Worm (Caenorhabditis elegans) whole organism, mixed stage, embryonic: ENCODE data around the gene Y32B12B.8.
"Not testable (repeated sequence)": the region's sequence is repeated elsewhere in the genome, so short reads cannot be mapped to it uniquely, and the experiment has no call there.

Experiments used
- M03D4.4 ChIP-seq: sonication (generic microtip); optimal IDR thresholded peaks from 2 replicates; lab custom pipeline; 2017; ENCODE audit warnings: mild to moderate bottlenecking, missing genetic modification characterization, missing compliant biosample characterization
- bed-3 ChIP-seq: fragments of 200-800 bp; sonication (Bioruptor generic); optimal IDR thresholded peaks from 3 replicates; lab custom pipeline; 2018; ENCODE audit warnings: mild to moderate bottlenecking, missing genetic modification characterization, moderate library complexity, missing compliant biosample characterization
- blmp-1 ChIP-seq: fragments of 150-350 bp; optimal IDR thresholded peaks from 2 replicates; lab custom pipeline; 2014; ENCODE audit warnings: missing biosample characterization, missing genetic modification characterization
- ceh-39 ChIP-seq: fragments of 150-350 bp; optimal IDR thresholded peaks from 2 replicates; lab custom pipeline; 2014; ENCODE audit warnings: missing biosample characterization, missing genetic modification characterization
- ceh-83 ChIP-seq: fragments of 200-800 bp; sonication (Bioruptor generic); optimal IDR thresholded peaks from 2 replicates; lab custom pipeline; 2018; ENCODE audit warnings: mild to moderate bottlenecking, missing genetic modification characterization, missing compliant biosample characterization
- ces-1 ChIP-seq: fragments of 150-350 bp; optimal IDR thresholded peaks from 2 replicates; lab custom pipeline; 2014; ENCODE audit warnings: missing biosample characterization, missing genetic modification reagents, missing genetic modification characterization
- cnd-1 ChIP-seq: fragments of 200-800 bp; sonication (Bioruptor generic); optimal IDR thresholded peaks from 2 replicates; lab custom pipeline; 2018; ENCODE audit warnings: mild to moderate bottlenecking, missing genetic modification characterization, missing compliant biosample characterization
- drap-1 ChIP-seq: fragments of 200-800 bp; sonication (Bioruptor generic); optimal IDR thresholded peaks from 3 replicates; lab custom pipeline; 2018; ENCODE audit warnings: mild to moderate bottlenecking, missing genetic modification characterization, missing compliant biosample characterization
- elt-3 ChIP-seq: fragments of 150-350 bp; optimal IDR thresholded peaks from 2 replicates; lab custom pipeline; 2014; ENCODE audit warnings: missing biosample characterization, missing genetic modification characterization
- flh-1 ChIP-seq: fragments of 200-800 bp; sonication (Bioruptor generic); optimal IDR thresholded peaks from 2 replicates; lab custom pipeline; 2018; ENCODE audit warnings: mild to moderate bottlenecking, missing genetic modification characterization, moderate library complexity, missing compliant biosample characterization
- ham-2 ChIP-seq: fragments of 200-800 bp; sonication (Bioruptor generic); optimal IDR thresholded peaks from 2 replicates; lab custom pipeline; 2018; ENCODE audit warnings: mild to moderate bottlenecking, missing genetic modification characterization, missing compliant biosample characterization
- hlh-1 ChIP-seq: fragments of 150-350 bp; optimal IDR thresholded peaks from 2 replicates; lab custom pipeline; 2014; ENCODE audit warnings: missing biosample characterization, missing genetic modification reagents, missing genetic modification characterization
- lin-13 ChIP-seq: fragments of 150-350 bp; optimal IDR thresholded peaks from 2 replicates; lab custom pipeline; 2014; ENCODE audit warnings: missing biosample characterization, missing genetic modification characterization
- lsy-2 ChIP-seq: fragments of 150-350 bp; optimal IDR thresholded peaks from 2 replicates; lab custom pipeline; 2014; ENCODE audit warnings: missing biosample characterization, missing genetic modification characterization
- mab-5 ChIP-seq: fragments of 150-350 bp; optimal IDR thresholded peaks from 2 replicates; lab custom pipeline; 2014; ENCODE audit warnings: missing biosample characterization, missing genetic modification characterization
- mep-1 ChIP-seq: fragments of 150-350 bp; optimal IDR thresholded peaks from 2 replicates; lab custom pipeline; 2017; ENCODE audit warnings: missing biosample characterization, missing genetic modification reagents, missing genetic modification characterization, inconsistent platforms
- mls-2 ChIP-seq: sonication (generic microtip); optimal IDR thresholded peaks from 2 replicates; lab custom pipeline; 2016; ENCODE audit warnings: mild to moderate bottlenecking, missing genetic modification characterization, moderate library complexity, missing compliant biosample characterization
- nhr-12 ChIP-seq: fragments of 150-350 bp; optimal IDR thresholded peaks from 2 replicates; lab custom pipeline; 2014; ENCODE audit warnings: missing biosample characterization, missing genetic modification characterization
- nhr-2 ChIP-seq: fragments of 150-350 bp; optimal IDR thresholded peaks from 2 replicates; lab custom pipeline; 2014; ENCODE audit warnings: missing biosample characterization, missing genetic modification characterization
- nhr-237 ChIP-seq: fragments of 150-350 bp; optimal IDR thresholded peaks from 2 replicates; lab custom pipeline; 2014; ENCODE audit warnings: missing biosample characterization, missing genetic modification characterization
- pha-4 ChIP-seq: fragments of 150-350 bp; optimal IDR thresholded peaks from 2 replicates; lab custom pipeline; 2018; ENCODE audit warnings: missing biosample characterization, missing genetic modification reagents, missing genetic modification characterization
- snpc-4 ChIP-seq: fragments of 150-350 bp; optimal IDR thresholded peaks from 2 replicates; lab custom pipeline; 2014; ENCODE audit warnings: missing biosample characterization, missing genetic modification characterization
- tbx-8 ChIP-seq: fragments of 200-800 bp; sonication (Bioruptor generic); optimal IDR thresholded peaks from 2 replicates; lab custom pipeline; 2018; ENCODE audit warnings: mild to moderate bottlenecking, missing genetic modification characterization, moderate library complexity, missing compliant biosample characterization
- unc-120 ChIP-seq: sonication (generic microtip); optimal IDR thresholded peaks from 2 replicates; lab custom pipeline; 2017; ENCODE audit warnings: missing genetic modification characterization, missing compliant biosample characterization; ENCODE audit not compliant: poor library complexity, severe bottlenecking
- unc-39 ChIP-seq: fragments of 150-350 bp; optimal IDR thresholded peaks from 2 replicates; lab custom pipeline; 2014; ENCODE audit warnings: missing biosample characterization, missing genetic modification characterization
- unc-62 ChIP-seq: fragments of 150-350 bp; optimal IDR thresholded peaks from 2 replicates; lab custom pipeline; 2014; ENCODE audit warnings: missing biosample characterization, missing genetic modification reagents, missing genetic modification characterization
- zip-8 ChIP-seq: fragments of 150-350 bp; optimal IDR thresholded peaks from 2 replicates; lab custom pipeline; 2014; ENCODE audit warnings: missing biosample characterization, missing genetic modification characterization
- ztf-11 ChIP-seq: fragments of 150-350 bp; optimal IDR thresholded peaks from 2 replicates; lab custom pipeline; 2014; ENCODE audit warnings: missing biosample characterization, missing genetic modification characterization

The Y32B12B.8 gene

ce11 chrV:16505828-16506227, 29.4 kb upstream of the Y32B12B.8 start, which contains the start of gene nhr-54:
TSS of gene nhr-54 (minus strand) at chrV:16505928.
- TF ChIP-seq bed-3 (GFP tag; lab: Kevin White, UChicago) (no peak), mep-1 (no peak)
- TF ChIP-seq, all 35 proteins: peak for 0

ce11 chrV:16506650-16507049, 28.6 kb upstream of the Y32B12B.8 start:
- TF ChIP-seq mab-5 (tag; lab: Kevin White, UChicago) (no peak), M03D4.4 (tag; lab: Kevin White, UChicago) (no peak), bed-3 (GFP tag; lab: Kevin White, UChicago) (no peak), nhr-12 (tag; lab: Kevin White, UChicago) (no peak), blmp-1 (tag; lab: Kevin White, UChicago) (no peak), mep-1 (no peak), zip-8 (tag; lab: Kevin White, UChicago) (no peak), ces-1 (GFP tag; lab: Kevin White, UChicago) (no peak), ztf-11 (tag; lab: Kevin White, UChicago) (no peak), unc-62 (GFP tag; lab: Kevin White, UChicago) (no peak), snpc-4 (tag; lab: Kevin White, UChicago) (no peak), flh-1 (no peak), elt-3 (tag; lab: Kevin White, UChicago) (no peak), tbx-8 (no peak), ceh-83 (no peak), hlh-1 (tag; lab: Kevin White, UChicago) (no peak), mls-2 (no peak)

ce11 chrV:16508667-16509066, 26.6 kb upstream of the Y32B12B.8 start, which contains the start of gene srr-3:
TSS of gene srr-3 (minus strand) at chrV:16508767.
- TF ChIP-seq lsy-2 (tag; lab: Kevin White, UChicago) (no peak), hlh-1 (tag; lab: Kevin White, UChicago) (no peak), unc-39 (no peak), ces-1 (GFP tag; lab: Kevin White, UChicago) (no peak), blmp-1 (tag; lab: Kevin White, UChicago) (no peak), ham-2 (GFP tag; lab: Kevin White, UChicago) (no peak)
- TF ChIP-seq, all 35 proteins: peak for 0

ce11 chrV:16515140-16515539, 20.1 kb upstream of the Y32B12B.8 start, which contains the start of gene F36D3.5:
TSS of gene F36D3.5 (minus strand) at chrV:16515240.
- not testable (repeated sequence) for TF ChIP-seq pha-4 (tag; lab: Kevin White, UChicago); M03D4.4 (tag; lab: Kevin White, UChicago); ceh-83
- TF ChIP-seq, all 35 proteins: peak for 0; not testable (repeated sequence) for 35

ce11 chrV:16517619-16518018, 17.7 kb upstream of the Y32B12B.8 start, which contains the start of gene F36D3.4:
TSS of gene F36D3.4 (minus strand) at chrV:16517719.
- no peak for TF ChIP-seq snpc-4 (tag; lab: Kevin White, UChicago)
- no peak for TF ChIP-seq nhr-2 (tag; lab: Kevin White, UChicago)
- no peak for TF ChIP-seq M03D4.4 (tag; lab: Kevin White, UChicago)
- TF ChIP-seq nhr-237, result no peak
- no peak for TF ChIP-seq drap-1 (GFP tag; lab: Kevin White, UChicago)
- no peak for TF ChIP-seq unc-39
- TF ChIP-seq blmp-1 (tag; lab: Kevin White, UChicago), result no peak
- TF ChIP-seq pha-4 (tag; lab: Kevin White, UChicago), result no peak

- TF ChIP-seq cnd-1 (tag; lab: Kevin White, UChicago) (no peak), blmp-1 (tag; lab: Kevin White, UChicago) (no peak), mls-2 (no peak), unc-120 (no peak), nhr-237 (no peak), ztf-11 (tag; lab: Kevin White, UChicago) (no peak), drap-1 (GFP tag; lab: Kevin White, UChicago) (no peak), zip-8 (tag; lab: Kevin White, UChicago) (no peak), unc-62 (GFP tag; lab: Kevin White, UChicago) (no peak), ham-2 (GFP tag; lab: Kevin White, UChicago) (no peak), ceh-39 (tag; lab: Kevin White, UChicago) (no peak), lin-13 (tag; lab: Kevin White, UChicago) (no peak), lsy-2 (tag; lab: Kevin White, UChicago) (no peak), unc-39 (no peak)
These were observed 13.0 kb upstream of the Y32B12B.8 start, which contains the start of gene srw-34 for ce11 chrV:16522242-16522641. TSS of gene srw-34 (minus strand) at chrV:16522342.
